Fruit fly (Drosophila melanogaster) whole organism, embryonic: ENCODE data around the gene mRpL15.
A peak's percentile ranks its signal among the peaks of the same experiment; 100 is the strongest.

Experiments used
- Adf1 ChIP-seq: fragments of 200-800 bp; sonication (Bioruptor generic); IDR thresholded peaks from 2 replicates; pipeline ENCODE4 v1.3.6; 2022; ENCODE audit warnings: missing biosample characterization, missing genetic modification characterization
- Asciz ChIP-seq: fragments of 200-800 bp; sonication (Bioruptor generic); optimal IDR thresholded peaks from 2 replicates; lab custom pipeline; 2017; ENCODE audit warnings: missing biosample characterization, mild to moderate bottlenecking, missing genetic modification characterization, missing genetic modification reagents
- BtbVII ChIP-seq: fragments of 200-800 bp; sonication (Bioruptor generic); optimal IDR thresholded peaks from 3 replicates; lab custom pipeline; 2017; ENCODE audit warnings: missing biosample characterization, mild to moderate bottlenecking, missing genetic modification characterization
- CG10565 ChIP-seq: fragments of 200-800 bp; sonication (Bioruptor generic); optimal IDR thresholded peaks from 3 replicates; lab custom pipeline; 2016; ENCODE audit warnings: missing biosample characterization, mild to moderate bottlenecking, missing genetic modification characterization
- CG11085 ChIP-seq: fragments of 200-800 bp; sonication (Bioruptor generic); IDR thresholded peaks from 2 replicates; pipeline ENCODE4 v1.3.6; 2022; ENCODE audit warnings: missing biosample characterization, missing genetic modification characterization
- CG11398 ChIP-seq: fragments of 200-800 bp; sonication (Bioruptor generic); optimal IDR thresholded peaks from 2 replicates; lab custom pipeline; 2016; ENCODE audit warnings: missing biosample characterization, missing genetic modification characterization
- CG12744 ChIP-seq: fragments of 200-800 bp; sonication (Bioruptor generic); optimal IDR thresholded peaks from 2 replicates; lab custom pipeline; 2016; ENCODE audit warnings: missing biosample characterization, missing genetic modification characterization
- CG15696 ChIP-seq: fragments of 200-800 bp; sonication (Bioruptor generic); optimal IDR thresholded peaks from 2 replicates; lab custom pipeline; 2019; ENCODE audit warnings: missing biosample characterization, mild to moderate bottlenecking, missing genetic modification characterization, moderate library complexity
- CG16813 ChIP-seq: fragments of 200-800 bp; sonication (Bioruptor generic); IDR thresholded peaks from 3 replicates; pipeline ENCODE4 v1.3.6; 2022; ENCODE audit warnings: missing biosample characterization, missing genetic modification characterization; ENCODE audit not compliant: partially characterized antibody
- CG17568 ChIP-seq: fragments of 200-800 bp; sonication (Bioruptor generic); optimal IDR thresholded peaks from 2 replicates; lab custom pipeline; 2018; ENCODE audit warnings: missing biosample characterization, mild to moderate bottlenecking, missing genetic modification characterization, moderate library complexity
- CG17829 ChIP-seq: fragments of 200-800 bp; optimal IDR thresholded peaks from 2 replicates; lab custom pipeline; 2019; ENCODE audit warnings: missing biosample characterization, mild to moderate bottlenecking, missing genetic modification characterization, moderate library complexity
- CG2199 ChIP-seq: fragments of 200-800 bp; sonication (Bioruptor generic); IDR thresholded peaks from 3 replicates; pipeline ENCODE4 v1.3.6; 2022; ENCODE audit warnings: missing biosample characterization, missing genetic modification characterization
- CG3281 ChIP-seq: fragments of 200-800 bp; sonication (Bioruptor generic); optimal IDR thresholded peaks from 3 replicates; lab custom pipeline; 2017; ENCODE audit warnings: missing biosample characterization, mild to moderate bottlenecking, missing genetic modification characterization
- CG4360 ChIP-seq: fragments of 200-800 bp; sonication (Bioruptor generic); IDR thresholded peaks from 2 replicates; pipeline ENCODE4 v1.3.6; 2022; ENCODE audit warnings: missing biosample characterization, missing genetic modification characterization
- CG6654 ChIP-seq: fragments of 200-800 bp; sonication (Bioruptor generic); optimal IDR thresholded peaks from 2 replicates; lab custom pipeline; 2017; ENCODE audit warnings: missing biosample characterization, mild to moderate bottlenecking, missing genetic modification characterization
- CG8388 ChIP-seq: fragments of 200-800 bp; sonication (Bioruptor generic); optimal IDR thresholded peaks from 2 replicates; lab custom pipeline; 2019; ENCODE audit warnings: missing biosample characterization, mild to moderate bottlenecking, missing genetic modification characterization, moderate library complexity
- H2.0 ChIP-seq: fragments of 200-800 bp; sonication (Bioruptor generic); IDR thresholded peaks from 2 replicates; pipeline ENCODE4 v1.3.6; 2022; ENCODE audit warnings: missing biosample characterization, missing genetic modification characterization
- HmgD ChIP-seq: fragments of 200-800 bp; sonication (Bioruptor generic); optimal IDR thresholded peaks from 3 replicates; lab custom pipeline; 2016; ENCODE audit warnings: missing biosample characterization, missing genetic modification characterization
- Lhr ChIP-seq: fragments of 200-800 bp; sonication (Bioruptor generic); optimal IDR thresholded peaks from 3 replicates; lab custom pipeline; 2017; ENCODE audit warnings: mild to moderate bottlenecking, missing biosample characterization, missing genetic modification reagents, missing genetic modification characterization
- NC2α ChIP-seq: fragments of 200-800 bp; sonication (Bioruptor generic); optimal IDR thresholded peaks from 2 replicates; lab custom pipeline; 2016; ENCODE audit warnings: missing biosample characterization, missing genetic modification characterization
- Six4 ChIP-seq: fragments of 200-800 bp; sonication (Bioruptor generic); optimal IDR thresholded peaks from 2 replicates; lab custom pipeline; 2016; ENCODE audit warnings: missing biosample characterization, missing genetic modification characterization
- Trl ChIP-seq, 3 experiments: fragments of >200 bp in 2 of 3; fragments of 200-800 bp in 1 of 3; sonication (Bioruptor generic) in 1 of 3; optimal IDR thresholded peaks; 2 replicates in 1 of 3; 3 replicates in 2 of 3; lab custom pipeline; 2016 to 2017; ENCODE audit warnings: missing biosample characterization in 1 of 3, missing genetic modification characterization in 1 of 3
- YL-1 ChIP-seq: fragments of 200-800 bp; sonication (Bioruptor generic); optimal IDR thresholded peaks from 3 replicates; lab custom pipeline; 2017; ENCODE audit warnings: missing biosample characterization, mild to moderate bottlenecking, missing genetic modification characterization
- bbx ChIP-seq: fragments of 200-800 bp; sonication (Bioruptor generic); IDR thresholded peaks from 2 replicates; pipeline ENCODE4 v1.3.6; 2022; ENCODE audit warnings: missing biosample characterization, missing genetic modification characterization; ENCODE audit not compliant: partially characterized antibody
- chif ChIP-seq, 2 experiments: fragments of 200-800 bp; sonication (Bioruptor generic); optimal IDR thresholded peaks; 3 replicates each; lab custom pipeline; 2016; ENCODE audit warnings: missing biosample characterization in 2 of 2, missing genetic modification characterization in 2 of 2
- chm ChIP-seq: fragments of 200-800 bp; sonication (Bioruptor generic); IDR thresholded peaks from 2 replicates; pipeline ENCODE4 v1.3.6; 2022; ENCODE audit warnings: missing biosample characterization, missing genetic modification characterization
- ci ChIP-seq: fragments of 200-800 bp; sonication (Bioruptor generic); IDR thresholded peaks from 3 replicates; pipeline ENCODE4 v1.3.6; 2022; ENCODE audit warnings: missing biosample characterization, missing genetic modification characterization
- croc ChIP-seq: fragments of 200-800 bp; sonication (Bioruptor generic); conservative IDR thresholded peaks from 3 replicates; pipeline ENCODE4 v1.3.6; 2022; ENCODE audit warnings: missing biosample characterization, missing genetic modification characterization
- emc ChIP-seq: fragments of 200-800 bp; sonication (Bioruptor generic); optimal IDR thresholded peaks from 2 replicates; lab custom pipeline; 2016; ENCODE audit warnings: missing biosample characterization, missing genetic modification characterization
- exex ChIP-seq: fragments of 200-800 bp; sonication (Bioruptor generic); optimal IDR thresholded peaks from 4 replicates; lab custom pipeline; 2018; ENCODE audit warnings: missing biosample characterization, mild to moderate bottlenecking, missing genetic modification characterization, moderate library complexity
- fd3F ChIP-seq: fragments of 200-800 bp; sonication (Bioruptor generic); optimal IDR thresholded peaks from 2 replicates; lab custom pipeline; 2018; ENCODE audit warnings: missing biosample characterization, mild to moderate bottlenecking, missing genetic modification characterization, moderate library complexity
- gce ChIP-seq: fragments of 200-800 bp; sonication (Bioruptor generic); IDR thresholded peaks from 3 replicates; pipeline ENCODE4 v1.3.6; 2022; ENCODE audit warnings: missing biosample characterization, missing genetic modification characterization
- grn ChIP-seq: fragments of 200-800 bp; sonication (Bioruptor generic); optimal IDR thresholded peaks from 3 replicates; lab custom pipeline; 2017; ENCODE audit warnings: missing biosample characterization, missing genetic modification characterization
- lmd ChIP-seq: fragments of 200-800 bp; sonication (Bioruptor generic); IDR thresholded peaks from 2 replicates; pipeline ENCODE4 v1.3.6; 2022; ENCODE audit warnings: missing biosample characterization, missing genetic modification characterization
- lov ChIP-seq, 2 experiments: fragments of 200-800 bp in 1 of 2; fragments of >200 bp in 1 of 2; sonication (Bioruptor generic) in 1 of 2; IDR thresholded peaks in 1 of 2; optimal IDR thresholded peaks in 1 of 2; 2 replicates in 1 of 2; 3 replicates in 1 of 2; pipeline versions ENCODE4 v1.3.6 to Lab custom; 2017 to 2022; ENCODE audit warnings: missing biosample characterization in 1 of 2, missing genetic modification characterization in 1 of 2
- luna ChIP-seq: fragments of 200-800 bp; sonication (Bioruptor generic); optimal IDR thresholded peaks from 2 replicates; lab custom pipeline; 2016; ENCODE audit warnings: missing biosample characterization, missing genetic modification characterization
- mirr ChIP-seq: fragments of 200-800 bp; sonication (Bioruptor generic); optimal IDR thresholded peaks from 3 replicates; lab custom pipeline; 2018; ENCODE audit warnings: missing biosample characterization, mild to moderate bottlenecking, missing genetic modification characterization
- mld ChIP-seq: fragments of 200-800 bp; sonication (Bioruptor generic); IDR thresholded peaks from 3 replicates; pipeline ENCODE4 v1.3.6; 2022; ENCODE audit warnings: missing biosample characterization, missing genetic modification characterization; ENCODE audit not compliant: partially characterized antibody
- nerfin-2 ChIP-seq: fragments of 200-800 bp; sonication (Bioruptor generic); IDR thresholded peaks from 2 replicates; pipeline ENCODE4 v1.3.6; 2022; ENCODE audit warnings: missing biosample characterization, missing genetic modification characterization; ENCODE audit not compliant: partially characterized antibody
- nmo ChIP-seq: fragments of 200-800 bp; sonication (Bioruptor generic); optimal IDR thresholded peaks from 2 replicates; lab custom pipeline; 2018; ENCODE audit warnings: missing biosample characterization, mild to moderate bottlenecking, missing genetic modification characterization, moderate library complexity
- pnt ChIP-seq: fragments of 200-800 bp; sonication (Bioruptor generic); optimal IDR thresholded peaks from 3 replicates; lab custom pipeline; 2016; ENCODE audit warnings: missing biosample characterization, missing genetic modification characterization
- prd ChIP-seq, 3 experiments: fragments of >200 bp in 2 of 3; fragments of 200-800 bp in 1 of 3; sonication (Bioruptor generic) in 1 of 3; optimal IDR thresholded peaks in 2 of 3; IDR thresholded peaks in 1 of 3; 2 replicates in 2 of 3; 3 replicates in 1 of 3; pipeline versions ENCODE4 v1.3.6 to Lab custom; 2017 to 2022; ENCODE audit warnings: missing biosample characterization in 1 of 3, missing genetic modification characterization in 1 of 3
- sna ChIP-seq: fragments of 200-800 bp; sonication (Bioruptor generic); IDR thresholded peaks from 2 replicates; pipeline ENCODE4 v1.3.6; 2022; ENCODE audit warnings: missing biosample characterization, missing genetic modification characterization; ENCODE audit not compliant: partially characterized antibody
- stwl ChIP-seq: fragments of 200-800 bp; sonication (Bioruptor generic); optimal IDR thresholded peaks from 3 replicates; lab custom pipeline; 2018; ENCODE audit warnings: missing biosample characterization, mild to moderate bottlenecking, missing genetic modification characterization, moderate library complexity
- tap ChIP-seq: fragments of 200-800 bp; optimal IDR thresholded peaks from 3 replicates; lab custom pipeline; 2019; ENCODE audit warnings: missing biosample characterization, mild to moderate bottlenecking, missing genetic modification characterization, moderate library complexity
- unc-4 ChIP-seq: fragments of 200-800 bp; sonication (Bioruptor generic); IDR thresholded peaks from 2 replicates; pipeline ENCODE4 v1.3.6; 2022; ENCODE audit warnings: missing biosample characterization, missing genetic modification characterization; ENCODE audit not compliant: partially characterized antibody

Gene mRpL15

dm6 chr3L:20401026-20401912, 34.7 kb downstream of the mRpL15 start, which contains the start of gene trbl:
TSS of gene trbl (minus strand) at chr3L:20401609.
- TF ChIP-seq pnt (GFP tag; lab: Kevin White, UChicago) (no peak), Lhr (GFP tag; lab: Kevin White, UChicago) (no peak), exex (tag; lab: Kevin White, UChicago) (peak; percentile 77), CG17568 (GFP tag; lab: Kevin White, UChicago) (peak; percentile 18), BtbVII (GFP tag; lab: Kevin White, UChicago) (peak; percentile 66), CG16813 (GFP tag; lab: Robert Waterston, UW) (peak; percentile 59; the same call in 2 of the 3 replicates), grn (no peak), CG6654 (GFP tag; lab: Kevin White, UChicago) (no peak), croc (GFP tag; lab: Robert Waterston, UW) (no peak), CG12744 (GFP tag; lab: Kevin White, UChicago) (peak; percentile 11), Six4 (GFP tag; lab: Kevin White, UChicago) (no peak), H2.0 (GFP tag; lab: Robert Waterston, UW) (no peak), CG4360 (no peak), mirr (peak; percentile 54), Adf1 (no peak; the same call in 1 of the 2 replicates), mld (GFP tag; lab: Robert Waterston, UW) (peak; percentile 90), NC2α (GFP tag; lab: Kevin White, UChicago) (no peak), CG17829 (tag; lab: Kevin White, UChicago) (peak; percentile 97), nmo (GFP tag; lab: Kevin White, UChicago) (peak; percentile 82), Trl (optimal IDR thresholded peaks at IDR 0.05; lab: Kevin White, UChicago) (peak; percentile 97 to 98), Trl (GFP tag; optimal IDR thresholded peaks at IDR 0.05; lab: Kevin White, UChicago) (peak; percentile 80), stwl (peak; percentile 31), CG8388 (GFP tag; lab: Kevin White, UChicago) (no peak), nerfin-2 (GFP tag; lab: Robert Waterston, UW) (peak; percentile 75; the same call in 1 of the 2 replicates), gce (GFP tag; lab: Robert Waterston, UW) (no peak), CG2199 (GFP tag; lab: Robert Waterston, UW) (peak; percentile 79; the same call in 1 of the 3 replicates), chm (peak; percentile 85), emc (GFP tag; lab: Kevin White, UChicago) (no peak), chif (GFP tag; optimal IDR thresholded peaks at IDR 0.05; lab: Kevin White, UChicago) (peak in 1 of 2 experiments; percentile 35), HmgD (GFP tag; lab: Kevin White, UChicago) (peak; percentile 58), lmd (GFP tag; lab: Robert Waterston, UW) (no peak), CG11398 (GFP tag; lab: Kevin White, UChicago) (peak; percentile 17), YL-1 (GFP tag; lab: Kevin White, UChicago) (no peak), luna (GFP tag; lab: Kevin White, UChicago) (no peak), CG10565 (GFP tag; lab: Kevin White, UChicago) (no peak), ci (peak; percentile 43; the same call in 1 of the 3 replicates), unc-4 (GFP tag; lab: Robert Waterston, UW) (peak; percentile 58), lov (optimal IDR thresholded peaks at IDR 0.05; lab: Kevin White, UChicago) (no peak), lov (GFP tag; IDR thresholded peaks at IDR 0.05; lab: Robert Waterston, UW) (0 out of 3 replicates have a peak, but pooled peaks have one; percentile 66), fd3F (GFP tag; lab: Kevin White, UChicago) (no peak), prd (optimal IDR thresholded peaks at IDR 0.05; lab: Kevin White, UChicago) (no peak), prd (GFP tag; IDR thresholded peaks at IDR 0.05; lab: Robert Waterston, UW) (no peak), sna (0 out of 2 replicates have a peak, but pooled peaks have one; percentile 55), CG11085 (GFP tag; lab: Robert Waterston, UW) (no peak), CG15696 (tag; lab: Kevin White, UChicago) (no peak), Asciz (GFP tag; lab: Kevin White, UChicago) (no peak), bbx (peak; percentile 96), CG3281 (GFP tag; lab: Kevin White, UChicago) (peak; percentile 47), tap (tag; lab: Kevin White, UChicago) (peak; percentile 18)
